Worm (Caenorhabditis elegans): ENCODE data around the gene C07E3.3.

Gene C07E3.3

DNA sequence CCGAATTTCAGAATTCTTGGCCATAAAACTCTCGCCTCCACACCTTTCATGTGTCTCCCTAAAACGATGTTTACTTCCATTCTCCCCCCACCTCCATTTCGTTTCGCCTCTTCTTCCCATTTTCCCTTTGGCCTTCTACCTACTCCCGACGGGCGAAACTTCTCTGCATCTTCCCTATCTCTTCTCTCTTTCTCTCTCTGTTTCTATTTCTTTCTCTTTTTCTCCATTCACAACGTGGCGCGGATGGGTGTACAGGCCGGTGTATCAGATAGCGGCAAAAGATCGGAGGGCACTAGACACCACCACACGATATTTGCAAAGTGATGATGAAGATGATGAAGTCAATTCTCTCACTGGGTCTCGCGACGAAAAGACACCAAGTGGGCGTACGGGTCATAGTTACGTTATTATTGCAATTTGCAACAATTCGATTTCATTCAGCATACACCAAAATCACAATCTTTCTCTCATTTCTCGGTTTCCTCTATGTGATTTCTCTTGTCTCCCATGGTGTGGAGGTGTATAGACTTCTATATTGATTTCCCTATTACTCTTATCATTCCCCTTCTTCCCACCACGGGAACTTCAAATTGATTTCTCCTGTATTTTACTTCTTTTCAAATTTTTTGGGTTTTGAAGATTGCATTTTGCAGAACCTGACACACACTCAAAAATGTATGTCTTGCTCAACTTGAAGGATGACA, 27.5 kb upstream of the C07E3.3 start, which contains the start of gene ztf-27 (continued):
- no peak for TF ChIP-seq T20F7.1 (GFP tag; optimal IDR thresholded peaks at IDR 0.05)
- TF ChIP-seq nhr-25 (tag; optimal IDR thresholded peaks at IDR 0.05; ENCODE audit: borderline replicate concordance, insufficient read depth) = peak; percentile 56
- no peak for TF ChIP-seq ceh-20 (GFP tag; IDR thresholded peaks at IDR 0.05)
- TF ChIP-seq daf-19 (GFP tag; conservative IDR thresholded peaks at IDR 0.05) = no peak
- TF ChIP-seq snpc-1.2 (GFP tag; IDR thresholded peaks at IDR 0.05) = no peak
- TF ChIP-seq ztf-7 (tag; optimal IDR thresholded peaks at IDR 0.05) = no peak
- no peak for TF ChIP-seq hmg-1.1 (GFP tag; IDR thresholded peaks at IDR 0.05)
- TF ChIP-seq nhr-76 (tag; optimal IDR thresholded peaks at IDR 0.05) = no peak
- no peak for TF ChIP-seq ceh-62 (tag; optimal IDR thresholded peaks at IDR 0.05)
- no peak for TF ChIP-seq lin-29 (GFP tag; IDR thresholded peaks at IDR 0.05)
- TF ChIP-seq Y48G9A.11 (GFP tag; IDR thresholded peaks at IDR 0.05) = no peak
- peak; percentile 11 for TF ChIP-seq nhr-102 (tag; optimal IDR thresholded peaks at IDR 0.05)
- no peak for TF ChIP-seq F10B5.3 (tag; optimal IDR thresholded peaks at IDR 0.05)
- no peak for TF ChIP-seq tag-97 (GFP tag; IDR thresholded peaks at IDR 0.05)
- TF ChIP-seq ces-1 (GFP tag; optimal IDR thresholded peaks at IDR 0.05) = no peak
- no peak for TF ChIP-seq lin-15B (tag; optimal IDR thresholded peaks at IDR 0.05)
- 0 out of 2 replicates have a peak, but pooled peaks have one; percentile 4 for TF ChIP-seq egl-43 (GFP tag; IDR thresholded peaks at IDR 0.05)
- no peak for TF ChIP-seq mxl-2 (GFP tag; conservative IDR thresholded peaks at IDR 0.05)
- TF ChIP-seq zfp-2 (tag; optimal IDR thresholded peaks at IDR 0.05) = no peak
- TF ChIP-seq D1046.2 (GFP tag; IDR thresholded peaks at IDR 0.05) = no peak
- no peak for TF ChIP-seq daf-16 (GFP tag; optimal IDR thresholded peaks at IDR 0.05)
- peak; percentile 84 for TF ChIP-seq daf-16 (tag; optimal IDR thresholded peaks at IDR 0.05)
- TF ChIP-seq set-16 (GFP tag; IDR thresholded peaks at IDR 0.05) = no peak
- TF ChIP-seq hif-1 (tag; optimal IDR thresholded peaks at IDR 0.05) = no peak
- no peak for TF ChIP-seq arid-1 (GFP tag; conservative IDR thresholded peaks at IDR 0.05)
- TF ChIP-seq ceh-32 (tag; optimal IDR thresholded peaks at IDR 0.05; ENCODE audit: poor library complexity) = no peak
- no peak for TF ChIP-seq ceh-44 (GFP tag; IDR thresholded peaks at IDR 0.05)
- TF ChIP-seq saeg-2 (GFP tag; IDR thresholded peaks at IDR 0.05) = no peak
- TF ChIP-seq madf-5 (GFP tag; IDR thresholded peaks at IDR 0.05) = no peak
- TF ChIP-seq nhr-48 (tag; optimal IDR thresholded peaks at IDR 0.05) = no peak
- peak; percentile 56 for TF ChIP-seq mep-1 (tag; optimal IDR thresholded peaks at IDR 0.05)
- TF ChIP-seq aha-1 (tag) = no peak
- peak; percentile 77 for TF ChIP-seq hlh-11 (tag; optimal IDR thresholded peaks at IDR 0.05)
- no peak for TF ChIP-seq F37D6.2 (tag; optimal IDR thresholded peaks at IDR 0.05)
- TF ChIP-seq snpc-4 (tag; optimal IDR thresholded peaks at IDR 0.05) = no peak
- TF ChIP-seq Y105C5A.15 (GFP tag; IDR thresholded peaks at IDR 0.05) = no peak
- TF ChIP-seq dmd-9 (GFP tag; IDR thresholded peaks at IDR 0.05) = no peak
- TF ChIP-seq mdt-29 (GFP tag; IDR thresholded peaks at IDR 0.05) = no peak
- no peak for TF ChIP-seq egl-27 (tag; optimal IDR thresholded peaks at IDR 0.05)
- peak; percentile 55 for TF ChIP-seq dve-1 (tag; optimal IDR thresholded peaks at IDR 0.05; ENCODE audit: insufficient read depth)
- no peak for TF ChIP-seq lin-1 (GFP tag; IDR thresholded peaks at IDR 0.05)
- peak; percentile 39 for TF ChIP-seq mes-2 (tag; optimal IDR thresholded peaks at IDR 0.05; ENCODE audit: poor library complexity, severe bottlenecking)
- no peak for TF ChIP-seq ctbp-1 (GFP tag; IDR thresholded peaks at IDR 0.05)
- TF ChIP-seq duxl-1 (tag; optimal IDR thresholded peaks at IDR 0.05; ENCODE audit: poor library complexity) = no peak
- no peak for TF ChIP-seq zfp-3 (GFP tag; conservative IDR thresholded peaks at IDR 0.05)
- TF ChIP-seq nhr-28 (tag; optimal IDR thresholded peaks at IDR 0.05) = peak; percentile 36
- no peak for TF ChIP-seq nhr-42 (GFP tag; IDR thresholded peaks at IDR 0.05)
- TF ChIP-seq unc-130 (GFP tag; optimal IDR thresholded peaks at IDR 0.05) = no peak
- TF ChIP-seq nhr-111 (GFP tag; optimal IDR thresholded peaks at IDR 0.05) = no peak
- TF ChIP-seq pqm-1 (tag; optimal IDR thresholded peaks at IDR 0.05) = peak; percentile 2

Data from whole organism, L4 larva.